Worm (Caenorhabditis elegans): ENCODE data around the gene wht-2.

wht-2 gene

DNA sequence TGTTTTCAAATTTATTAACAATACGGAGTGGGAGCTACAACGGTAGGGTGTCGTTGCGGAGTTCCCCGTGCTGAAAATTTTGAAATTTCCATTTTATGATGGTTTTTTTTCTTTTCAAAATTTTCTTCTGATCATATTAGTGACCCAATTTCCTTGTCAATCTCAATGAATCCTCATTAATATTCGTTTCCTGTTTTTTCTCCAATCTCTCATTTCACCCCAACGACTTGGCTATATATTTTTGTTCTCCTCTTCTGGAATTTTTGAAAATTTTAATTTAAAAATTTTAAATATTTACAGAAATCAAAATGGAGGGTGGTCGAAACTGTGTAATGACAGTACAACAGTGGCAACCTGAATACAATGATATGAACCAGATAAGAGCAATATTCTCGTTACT is 10.6 kb upstream of the wht-2 start, which contains the start of gene npr-3:
TSS of gene npr-3 (plus strand) at position 301 of the 400 bp plus-strand sequence.
- TF ChIP-seq hlh-17 (GFP tag; optimal IDR thresholded peaks at IDR 0.05; ENCODE audit: borderline replicate concordance) = no peak
- no peak for TF ChIP-seq ceh-8 (GFP tag; optimal IDR thresholded peaks at IDR 0.05)
- no peak for TF ChIP-seq sox-4 (tag; optimal IDR thresholded peaks at IDR 0.05)
- TF ChIP-seq nhr-237 (tag; optimal IDR thresholded peaks at IDR 0.05) = no peak
- no peak for TF ChIP-seq efl-1 (optimal IDR thresholded peaks at IDR 0.05)
- TF ChIP-seq efl-1 (GFP tag; optimal IDR thresholded peaks at IDR 0.05 in 1 of 2) = peak in 1 of 2 experiments; percentile 25
- no peak for TF ChIP-seq mef-2 (tag; optimal IDR thresholded peaks at IDR 0.05)
- TF ChIP-seq C16A3.4 (tag; optimal IDR thresholded peaks at IDR 0.05) = no peak
- no peak for TF ChIP-seq Y116A8C.19 (tag; optimal IDR thresholded peaks at IDR 0.05; ENCODE audit: borderline replicate concordance)

DNA sequence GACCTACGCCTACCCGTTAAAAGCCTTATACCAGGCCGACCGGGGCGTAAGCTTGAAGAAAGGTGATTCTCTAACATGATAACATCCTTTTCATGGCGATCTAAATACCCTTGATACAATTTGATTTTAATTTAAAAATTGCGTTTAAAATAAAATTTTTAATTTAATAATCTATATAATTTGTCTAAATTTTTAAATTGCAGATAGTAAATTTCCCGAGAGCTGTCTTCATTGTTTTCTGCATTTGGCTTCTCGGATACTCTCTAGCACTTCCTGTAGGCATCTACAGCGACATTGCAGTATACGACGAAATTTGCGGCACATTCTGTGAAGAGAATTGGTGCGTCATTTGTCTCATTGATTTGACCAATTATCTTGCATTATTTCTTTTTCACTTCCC is 8.9 kb upstream of the wht-2 start:
- peak; percentile 40 for TF ChIP-seq lin-14 (GFP tag; optimal IDR thresholded peaks at IDR 0.05)
- TF ChIP-seq egl-27 (tag; optimal IDR thresholded peaks at IDR 0.05) = no peak

DNA sequence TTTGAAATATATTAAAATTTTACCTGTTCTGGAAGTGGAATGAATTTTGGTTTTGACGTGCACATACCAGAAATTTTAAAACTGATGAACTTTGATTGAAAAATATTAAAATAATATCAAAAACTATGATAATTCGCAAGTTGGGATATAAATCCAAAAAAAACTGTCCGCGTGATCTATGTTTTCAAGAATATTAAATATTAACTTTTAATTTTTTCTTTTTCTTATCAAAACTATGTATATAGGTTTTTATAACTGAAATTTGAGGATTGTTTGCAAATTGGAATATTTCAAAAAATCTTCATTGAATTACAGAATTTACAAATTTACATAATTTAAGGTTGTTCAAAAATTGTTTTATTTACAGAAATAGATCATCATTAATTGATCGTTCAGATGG is 5.1 kb upstream of the wht-2 start, which contains the start of gene C10C6.3:
TSS of gene C10C6.3 (minus strand) at position 101 of the 400 bp plus-strand sequence.
- TF ChIP-seq tbx-2 (tag; optimal IDR thresholded peaks at IDR 0.05) (no peak), ceh-88 (GFP tag; IDR thresholded peaks at IDR 0.05) (no peak), zag-1 (tag; optimal IDR thresholded peaks at IDR 0.05) (no peak), fos-1 (tag; optimal IDR thresholded peaks at IDR 0.05) (no peak), pqm-1 (tag; optimal IDR thresholded peaks at IDR 0.05) (no peak), F16B12.6 (tag; optimal IDR thresholded peaks at IDR 0.05) (no peak), nhr-84 (tag; optimal IDR thresholded peaks at IDR 0.05) (no peak), unc-30 (tag; optimal IDR thresholded peaks at IDR 0.05) (no peak), lin-14 (GFP tag; optimal IDR thresholded peaks at IDR 0.05) (no peak), fkh-10 (GFP tag; optimal IDR thresholded peaks at IDR 0.05) (no peak), jun-1 (tag; optimal IDR thresholded peaks at IDR 0.05) (no peak), grh-1 (GFP tag; IDR thresholded peaks at IDR 0.05) (no peak)

DNA sequence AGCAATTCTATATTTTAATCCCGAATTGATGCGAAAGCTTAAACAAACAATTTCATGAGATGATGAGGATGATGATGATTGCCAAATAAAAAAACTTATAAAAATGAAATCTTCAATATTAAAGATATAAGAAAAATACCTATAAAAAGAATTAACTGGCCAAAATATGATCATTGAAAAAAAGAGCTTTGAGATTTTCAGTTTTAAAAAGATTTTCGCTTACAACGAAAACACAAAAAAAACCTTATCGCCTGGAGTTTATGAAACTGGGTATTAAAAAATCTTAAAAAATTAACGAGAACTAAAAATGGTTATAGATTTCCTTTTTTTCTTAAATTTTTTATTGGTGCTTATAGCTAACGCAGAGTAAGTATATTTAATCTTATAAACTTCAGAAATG is 2.8 kb upstream of the wht-2 start, which contains the start of gene C10C6.7:
TSS of gene C10C6.7 (minus strand) at position 101 of the 400 bp plus-strand sequence.
- no peak for TF ChIP-seq grh-1 (GFP tag; IDR thresholded peaks at IDR 0.05)
- TF ChIP-seq lin-14 (GFP tag; optimal IDR thresholded peaks at IDR 0.05) = no peak
- no peak for TF ChIP-seq ces-1 (GFP tag; optimal IDR thresholded peaks at IDR 0.05)
- no peak for TF ChIP-seq fos-1 (tag; optimal IDR thresholded peaks at IDR 0.05)
- no peak for TF ChIP-seq pax-3 (tag; optimal IDR thresholded peaks at IDR 0.05)
- TF ChIP-seq snpc-4 (tag; optimal IDR thresholded peaks at IDR 0.05) = no peak
- no peak for TF ChIP-seq ceh-82 (tag; optimal IDR thresholded peaks at IDR 0.05)
- TF ChIP-seq ztf-4 (tag; optimal IDR thresholded peaks at IDR 0.05) = no peak

DNA sequence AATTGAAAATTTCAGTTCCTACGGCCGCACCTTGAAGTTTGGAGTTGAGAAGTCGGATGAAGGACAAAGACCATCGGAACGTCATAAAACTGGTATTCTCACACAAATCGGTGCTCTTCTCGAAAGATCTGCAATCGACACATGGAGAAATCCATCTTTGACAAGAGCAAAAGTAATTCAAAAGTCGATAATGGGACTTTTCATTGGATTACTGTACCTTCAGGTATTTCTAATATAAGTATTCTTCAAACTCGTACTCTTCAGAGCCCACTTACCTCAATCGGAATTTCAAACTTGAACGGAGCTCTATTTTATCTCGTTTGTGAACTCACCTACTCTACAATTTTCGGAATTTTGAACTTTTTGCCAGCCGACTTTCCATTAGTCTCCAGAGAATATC is 1.8 kb downstream of the wht-2 start:
- TF ChIP-seq efl-1 (optimal IDR thresholded peaks at IDR 0.05) = no peak
- peak in 1 of 2 experiments; percentile 51 for TF ChIP-seq efl-1 (GFP tag; optimal IDR thresholded peaks at IDR 0.05 in 1 of 2)
- no peak for TF ChIP-seq swsn-7 (tag; optimal IDR thresholded peaks at IDR 0.05)

DNA sequence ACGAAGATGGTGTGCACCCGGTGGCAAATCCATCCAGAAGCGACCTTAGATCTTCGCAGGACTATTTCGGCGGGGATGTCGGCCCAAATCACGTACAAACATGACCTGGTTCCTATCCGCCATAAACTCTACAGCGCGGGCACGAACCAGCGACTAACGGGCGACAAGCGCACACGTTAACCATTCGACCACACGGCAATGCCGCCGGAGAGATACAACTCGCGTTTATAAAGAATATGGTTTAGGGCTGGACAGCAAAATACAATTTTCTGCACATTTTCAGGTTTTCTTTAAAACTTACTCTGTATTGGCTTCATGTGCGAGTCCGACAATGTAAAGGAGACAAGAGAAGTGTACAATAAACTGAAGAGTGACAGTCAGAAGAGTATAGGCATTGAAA is 3.8 kb downstream of the wht-2 start:
- TF ChIP-seq dsc-1 (tag; optimal IDR thresholded peaks at IDR 0.05) = peak; percentile 62
- TF ChIP-seq C04F5.9 (tag; optimal IDR thresholded peaks at IDR 0.05) = peak; percentile 38
- TF ChIP-seq Y116A8C.19 (tag; optimal IDR thresholded peaks at IDR 0.05; ENCODE audit: borderline replicate concordance) = no peak
- TF ChIP-seq ceh-8 (GFP tag; optimal IDR thresholded peaks at IDR 0.05) = no peak
- peak; percentile 59 for TF ChIP-seq ama-1 (optimal IDR thresholded peaks at IDR 0.05)
- TF ChIP-seq tlp-1 (tag; optimal IDR thresholded peaks at IDR 0.05) = no peak
- peak; percentile 76 for TF ChIP-seq nhr-71 (tag; optimal IDR thresholded peaks at IDR 0.05)
- TF ChIP-seq aha-1 (tag; optimal IDR thresholded peaks at IDR 0.05) = no peak
- TF ChIP-seq fkh-10 (GFP tag; optimal IDR thresholded peaks at IDR 0.05) = no peak
- peak; percentile 80 for TF ChIP-seq vab-15 (tag; optimal IDR thresholded peaks at IDR 0.05)
- TF ChIP-seq zip-4 (GFP tag; optimal IDR thresholded peaks at IDR 0.05) = peak; percentile 28
- TF ChIP-seq lsy-2 (tag; optimal IDR thresholded peaks at IDR 0.05) = peak; percentile 57 to 70
- peak in 1 of 2 experiments; percentile 50 for TF ChIP-seq ztf-11 (tag; optimal IDR thresholded peaks at IDR 0.05)
- TF ChIP-seq pax-3 (tag; optimal IDR thresholded peaks at IDR 0.05) = peak; percentile 34
- TF ChIP-seq ceh-82 (tag; optimal IDR thresholded peaks at IDR 0.05) = peak; percentile 3 to 63 (median 19)
- peak; percentile 80 for TF ChIP-seq mep-1 (tag; optimal IDR thresholded peaks at IDR 0.05)
- peak; percentile 46 for TF ChIP-seq nhr-77 (tag; optimal IDR thresholded peaks at IDR 0.05)
- TF ChIP-seq elt-3 (tag; optimal IDR thresholded peaks at IDR 0.05) = peak in 1 of 6 experiments; percentile 40
- TF ChIP-seq nhr-28 (tag; optimal IDR thresholded peaks at IDR 0.05) = no peak
- peak; percentile 52 to 64 for TF ChIP-seq efl-1 (optimal IDR thresholded peaks at IDR 0.05)
- TF ChIP-seq efl-1 (GFP tag; optimal IDR thresholded peaks at IDR 0.05 in 1 of 2) = peak; percentile 32 to 95
- TF ChIP-seq zag-1 (tag; optimal IDR thresholded peaks at IDR 0.05) = no peak
- TF ChIP-seq ces-1 (GFP tag; optimal IDR thresholded peaks at IDR 0.05) = no peak
- TF ChIP-seq xbp-1 (tag; optimal IDR thresholded peaks at IDR 0.05) = peak; percentile 51
- TF ChIP-seq lin-14 (GFP tag; optimal IDR thresholded peaks at IDR 0.05) = peak; percentile 63
